Worm (Caenorhabditis elegans) whole organism, L4 larva: Measurements from ENCODE around the gene gpx-2.

Experiments used
- F37D6.2 ChIP-seq: sonication (generic microtip); optimal IDR thresholded peaks from 2 replicates; lab custom pipeline; 2016; ENCODE audit warnings: mild to moderate bottlenecking, missing genetic modification characterization, missing compliant biosample characterization
- F44E2.7 ChIP-seq: fragments of 200-800 bp; sonication (Bioruptor generic); IDR thresholded peaks from 2 replicates; pipeline ENCODE4 v2.1.2; 2022; ENCODE audit warnings: missing genetic modification characterization, missing compliant biosample characterization
- F49E8.2 ChIP-seq: sonication (generic microtip); optimal IDR thresholded peaks from 2 replicates; lab custom pipeline; 2016; ENCODE audit warnings: missing compliant biosample characterization, mild to moderate bottlenecking, missing genetic modification characterization, borderline replicate concordance
- T20F7.1 ChIP-seq: fragments of 200-800 bp; sonication (Bioruptor generic); optimal IDR thresholded peaks from 2 replicates; lab custom pipeline; 2018; ENCODE audit warnings: mild to moderate bottlenecking, missing genetic modification characterization, missing compliant biosample characterization
- T26A8.4 ChIP-seq: fragments of 200-800 bp; sonication (Bioruptor generic); IDR thresholded peaks from 2 replicates; pipeline ENCODE4 v1.3.6; 2022; ENCODE audit warnings: missing genetic modification characterization, missing compliant biosample characterization
- Y5F2A.4 ChIP-seq: fragments of 200-800 bp; sonication (Bioruptor generic); optimal IDR thresholded peaks from 2 replicates; lab custom pipeline; 2018; ENCODE audit warnings: mild to moderate bottlenecking, missing genetic modification characterization, missing compliant biosample characterization
- ZK546.5 ChIP-seq, 2 experiments: sonication (generic microtip); optimal IDR thresholded peaks; 2 replicates each; lab custom pipeline; 2017; ENCODE audit warnings: missing biosample characterization in 2 of 2, missing genetic modification characterization in 2 of 2
- aha-1 ChIP-seq: fragments of 150-350 bp; peaks from one replicate; lab custom pipeline; 2014; ENCODE audit warnings: missing biosample characterization, missing genetic modification characterization
- aly-2 ChIP-seq: sonication (generic microtip); optimal IDR thresholded peaks from 2 replicates; lab custom pipeline; 2018; ENCODE audit warnings: missing biosample characterization, missing genetic modification characterization
- arid-1 ChIP-seq: fragments of 200-800 bp; sonication (Bioruptor generic); conservative IDR thresholded peaks from 2 replicates; pipeline ENCODE4 v1.3.6; 2022; ENCODE audit warnings: missing genetic modification reagents, missing genetic modification characterization, missing compliant biosample characterization
- attf-4 ChIP-seq: sonication (generic microtip); optimal IDR thresholded peaks from 3 replicates; lab custom pipeline; 2017; ENCODE audit warnings: missing biosample characterization, missing genetic modification characterization
- ceh-28 ChIP-seq: fragments of 150-350 bp; optimal IDR thresholded peaks from 2 replicates; lab custom pipeline; 2014; ENCODE audit warnings: missing biosample characterization, missing genetic modification reagents, missing genetic modification characterization
- ceh-62 ChIP-seq: sonication (generic microtip); optimal IDR thresholded peaks from 2 replicates; lab custom pipeline; 2017; ENCODE audit warnings: missing biosample characterization, missing genetic modification characterization
- cey-2 ChIP-seq: sonication (generic microtip); optimal IDR thresholded peaks from 3 replicates; lab custom pipeline; 2017; ENCODE audit warnings: missing genetic modification characterization, mild to moderate bottlenecking, missing compliant biosample characterization, antibody characterized with exemption, borderline replicate concordance; ENCODE audit not compliant: insufficient read depth
- daf-12 ChIP-seq: fragments of 150-350 bp; optimal IDR thresholded peaks from 2 replicates; lab custom pipeline; 2014; ENCODE audit warnings: missing biosample characterization, missing genetic modification reagents, missing genetic modification characterization
- daf-16 ChIP-seq, 3 experiments: sonication (generic microtip); optimal IDR thresholded peaks; 2 replicates each; lab custom pipeline; 2016 to 2017; ENCODE audit warnings: missing genetic modification characterization in 3 of 3, missing genetic modification reagents in 3 of 3, mild to moderate bottlenecking in 2 of 3, missing compliant biosample characterization in 2 of 3, missing biosample characterization in 1 of 3, moderate library complexity in 1 of 3
- daf-19 ChIP-seq: fragments of 200-800 bp; sonication (Bioruptor generic); conservative IDR thresholded peaks from 2 replicates; pipeline ENCODE4 v1.3.6; 2022; ENCODE audit warnings: missing genetic modification characterization, missing compliant biosample characterization
- daf-8 ChIP-seq: fragments of 200-800 bp; sonication (Bioruptor generic); IDR thresholded peaks from 2 replicates; pipeline ENCODE4 v1.3.6; 2022; ENCODE audit warnings: missing genetic modification characterization, missing compliant biosample characterization
- dmd-6 ChIP-seq: fragments of 200-800 bp; sonication (Bioruptor generic); IDR thresholded peaks from 2 replicates; pipeline ENCODE4 v1.3.6; 2022; ENCODE audit warnings: missing genetic modification reagents, missing genetic modification characterization, missing compliant biosample characterization
- dmd-8 ChIP-seq: fragments of 200-800 bp; sonication (Bioruptor generic); IDR thresholded peaks from 2 replicates; pipeline ENCODE4 v1.3.6; 2022; ENCODE audit warnings: missing genetic modification characterization, missing compliant biosample characterization
- dmd-9 ChIP-seq: fragments of 200-800 bp; sonication (Bioruptor generic); IDR thresholded peaks from 2 replicates; pipeline ENCODE4 v1.3.6; 2022; ENCODE audit warnings: missing genetic modification reagents, missing genetic modification characterization, missing compliant biosample characterization
- dve-1 ChIP-seq: sonication (generic microtip); optimal IDR thresholded peaks from 2 replicates; lab custom pipeline; 2017; ENCODE audit warnings: antibody characterized with exemption, mild to moderate bottlenecking, missing genetic modification characterization, missing compliant biosample characterization; ENCODE audit not compliant: insufficient read depth
- egl-27 ChIP-seq: sonication (generic microtip); optimal IDR thresholded peaks from 3 replicates; lab custom pipeline; 2017; ENCODE audit warnings: missing biosample characterization, missing genetic modification reagents, missing genetic modification characterization
- fkh-10 ChIP-seq: fragments of 150-350 bp; optimal IDR thresholded peaks from 2 replicates; lab custom pipeline; 2014; ENCODE audit warnings: missing biosample characterization, missing genetic modification reagents, missing genetic modification characterization
- fos-1 ChIP-seq: fragments of 150-350 bp; optimal IDR thresholded peaks from 2 replicates; lab custom pipeline; 2014; ENCODE audit warnings: missing biosample characterization, missing genetic modification characterization
- hlh-30 ChIP-seq: sonication (generic microtip); optimal IDR thresholded peaks from 2 replicates; lab custom pipeline; 2017; ENCODE audit warnings: antibody characterized with exemption, mild to moderate bottlenecking, missing genetic modification characterization, missing compliant biosample characterization; ENCODE audit not compliant: insufficient read depth
- hmg-1.1 ChIP-seq: fragments of 200-800 bp; sonication (Bioruptor generic); IDR thresholded peaks from 2 replicates; pipeline ENCODE4 v1.3.6; 2022; ENCODE audit warnings: missing genetic modification reagents, missing genetic modification characterization, missing compliant biosample characterization
- jun-1 ChIP-seq: fragments of 150-350 bp; optimal IDR thresholded peaks from 2 replicates; lab custom pipeline; 2014; ENCODE audit warnings: missing biosample characterization, missing genetic modification reagents, missing genetic modification characterization
- lin-1 ChIP-seq: fragments of 200-800 bp; sonication (Bioruptor generic); IDR thresholded peaks from 2 replicates; pipeline ENCODE4 v1.3.6; 2022; ENCODE audit warnings: missing genetic modification reagents, missing genetic modification characterization, missing compliant biosample characterization
- lin-13 ChIP-seq: fragments of 150-350 bp; optimal IDR thresholded peaks from 2 replicates; lab custom pipeline; 2014; ENCODE audit warnings: missing biosample characterization, missing genetic modification reagents, missing genetic modification characterization
- lin-15B ChIP-seq: fragments of 150-350 bp; sonication (generic microtip); optimal IDR thresholded peaks from 3 replicates; lab custom pipeline; 2014; ENCODE audit warnings: missing biosample characterization, missing genetic modification characterization
- lin-39 ChIP-seq: fragments of 150-350 bp; optimal IDR thresholded peaks from 2 replicates; lab custom pipeline; 2014; ENCODE audit warnings: missing biosample characterization, missing genetic modification reagents, missing genetic modification characterization
- lir-3 ChIP-seq: sonication (generic microtip); optimal IDR thresholded peaks from 2 replicates; lab custom pipeline; 2016; ENCODE audit warnings: mild to moderate bottlenecking, missing genetic modification characterization, missing compliant biosample characterization
- mep-1 ChIP-seq: fragments of 150-350 bp; sonication (generic microtip); optimal IDR thresholded peaks from 3 replicates; lab custom pipeline; 2014; ENCODE audit warnings: missing biosample characterization, missing genetic modification characterization
- mxl-3 ChIP-seq: fragments of 200-800 bp; sonication (Bioruptor generic); optimal IDR thresholded peaks from 2 replicates; lab custom pipeline; 2018; ENCODE audit warnings: mild to moderate bottlenecking, missing genetic modification characterization, missing compliant biosample characterization
- nhr-10 ChIP-seq: fragments of 150-350 bp; optimal IDR thresholded peaks from 2 replicates; lab custom pipeline; 2014; ENCODE audit warnings: missing biosample characterization, missing genetic modification characterization
- nhr-28 ChIP-seq: fragments of 150-350 bp; optimal IDR thresholded peaks from 2 replicates; lab custom pipeline; 2014; ENCODE audit warnings: missing biosample characterization, missing genetic modification characterization
- nhr-48 ChIP-seq: sonication (generic microtip); optimal IDR thresholded peaks from 2 replicates; lab custom pipeline; 2016; ENCODE audit warnings: mild to moderate bottlenecking, missing genetic modification characterization, missing compliant biosample characterization
- nhr-77 ChIP-seq: fragments of 150-350 bp; optimal IDR thresholded peaks from 2 replicates; lab custom pipeline; 2014; ENCODE audit warnings: missing biosample characterization, missing genetic modification characterization
- pha-4 ChIP-seq, 2 experiments: fragments of 150-350 bp in 1 of 2; fragments of 200-800 bp in 1 of 2; sonication (Bioruptor generic) in 1 of 2; IDR thresholded peaks in 1 of 2; optimal IDR thresholded peaks in 1 of 2; 2 replicates each; pipeline versions ENCODE4 v1.3.6 to Lab custom; 2014 to 2022; ENCODE audit warnings: missing genetic modification characterization in 2 of 2, missing genetic modification reagents in 2 of 2, missing biosample characterization in 1 of 2, missing compliant biosample characterization in 1 of 2
- php-3 ChIP-seq: fragments of 200-800 bp; sonication (Bioruptor generic); IDR thresholded peaks from 2 replicates; pipeline ENCODE4 v1.3.6; 2022; ENCODE audit warnings: missing genetic modification reagents, missing genetic modification characterization, missing compliant biosample characterization
- set-16 ChIP-seq: fragments of 200-800 bp; sonication (Bioruptor generic); IDR thresholded peaks from 2 replicates; pipeline ENCODE4 v1.3.6; 2022; ENCODE audit warnings: missing genetic modification reagents, missing genetic modification characterization, missing compliant biosample characterization
- snpc-1.2 ChIP-seq: fragments of 200-800 bp; sonication (Bioruptor generic); IDR thresholded peaks from 2 replicates; pipeline ENCODE4 v1.3.6; 2022; ENCODE audit warnings: missing genetic modification reagents, missing genetic modification characterization, missing compliant biosample characterization
- snpc-4 ChIP-seq: fragments of 150-350 bp; optimal IDR thresholded peaks from 2 replicates; lab custom pipeline; 2014; ENCODE audit warnings: missing biosample characterization, missing genetic modification characterization
- spr-3 ChIP-seq: fragments of 200-800 bp; sonication (Bioruptor generic); optimal IDR thresholded peaks from 2 replicates; lab custom pipeline; 2018; ENCODE audit warnings: mild to moderate bottlenecking, missing genetic modification characterization, missing compliant biosample characterization
- tag-97 ChIP-seq: fragments of 200-800 bp; sonication (Bioruptor generic); IDR thresholded peaks from 2 replicates; pipeline ENCODE4 v1.3.6; 2022; ENCODE audit warnings: missing genetic modification characterization, missing compliant biosample characterization
- tra-1 ChIP-seq: fragments of 200-800 bp; sonication (Bioruptor generic); IDR thresholded peaks from 2 replicates; pipeline ENCODE4 v1.3.6; 2022; ENCODE audit warnings: missing genetic modification reagents, missing genetic modification characterization, missing compliant biosample characterization
- unc-62 ChIP-seq, 3 experiments: fragments of 150-350 bp in 1 of 3; sonication (generic microtip); optimal IDR thresholded peaks in 2 of 3; peaks in 1 of 3; 1 replicate in 1 of 3; 2 replicates in 2 of 3; lab custom pipeline; 2014 to 2017; ENCODE audit warnings: missing biosample characterization in 3 of 3, missing genetic modification characterization in 3 of 3, missing genetic modification reagents in 3 of 3, missing genotype in 1 of 3
- zip-2 ChIP-seq: fragments of 150-350 bp; optimal IDR thresholded peaks from 2 replicates; lab custom pipeline; 2014; ENCODE audit warnings: missing biosample characterization, missing genetic modification characterization

The gpx-2 gene

ce11 chrII:14820460-14820859 lies 46.1 kb upstream of the gpx-2 start:
- TF ChIP-seq aha-1 (tag; lab: Kevin White, UChicago) (peak; percentile 63), lir-3 (tag; lab: Kevin White, UChicago) (no peak), Y5F2A.4 (no peak), lin-39 (tag; lab: Kevin White, UChicago) (no peak), daf-8 (GFP tag; lab: Robert Waterston, UW) (no peak), nhr-77 (tag; lab: Kevin White, UChicago) (peak; percentile 24), fos-1 (tag; lab: Kevin White, UChicago) (no peak), egl-27 (tag; lab: Kevin White, UChicago) (no peak), lin-1 (GFP tag; lab: Robert Waterston, UW) (no peak), fkh-10 (GFP tag; lab: Kevin White, UChicago) (no peak), tag-97 (no peak), lin-15B (tag; lab: Kevin White, UChicago) (no peak), nhr-48 (tag; lab: Kevin White, UChicago) (no peak), F49E8.2 (tag; lab: Kevin White, UChicago) (no peak), ceh-28 (no peak), lin-13 (GFP tag; lab: Kevin White, UChicago) (no peak), ZK546.5 (tag; optimal IDR thresholded peaks at IDR 0.05; lab: Kevin White, UChicago) (no peak), dmd-9 (GFP tag; lab: Robert Waterston, UW) (no peak), hlh-30 (tag; lab: Kevin White, UChicago) (peak; percentile 1), ceh-62 (no peak), spr-3 (GFP tag; lab: Kevin White, UChicago) (no peak), attf-4 (tag; lab: Kevin White, UChicago) (no peak), cey-2 (tag; lab: Kevin White, UChicago) (no peak), zip-2 (tag; lab: Kevin White, UChicago) (no peak), F37D6.2 (tag; lab: Kevin White, UChicago) (no peak), pha-4 (GFP tag; IDR thresholded peaks at IDR 0.05; lab: Robert Waterston, UW) (no peak), pha-4 (tag; optimal IDR thresholded peaks at IDR 0.05; lab: Kevin White, UChicago) (peak; percentile 60), nhr-10 (tag; lab: Kevin White, UChicago) (no peak), mxl-3 (GFP tag; lab: Kevin White, UChicago) (no peak), dve-1 (tag; lab: Kevin White, UChicago) (peak; percentile 8), snpc-4 (tag; lab: Kevin White, UChicago) (no peak), dmd-6 (GFP tag; lab: Robert Waterston, UW) (peak; percentile 40; the same call in 1 of the 2 replicates), unc-62 (GFP tag; optimal IDR thresholded peaks at IDR 0.05 in 1 of 2; lab: Kevin White, UChicago) (no peak), unc-62 (tag; optimal IDR thresholded peaks at IDR 0.05; lab: Kevin White, UChicago) (no peak), F44E2.7 (GFP tag; lab: Robert Waterston, UW) (no peak), daf-19 (no peak), nhr-28 (tag; lab: Kevin White, UChicago) (peak; percentile 28), T26A8.4 (GFP tag; lab: Robert Waterston, UW) (no peak), daf-16 (GFP tag; optimal IDR thresholded peaks at IDR 0.05; lab: Kevin White, UChicago) (no peak), daf-16 (tag; optimal IDR thresholded peaks at IDR 0.05; lab: Kevin White, UChicago) (no peak)

ce11 chrII:14822419-14822818 lies 44.1 kb upstream of the gpx-2 start:
- TF ChIP-seq hmg-1.1 (GFP tag; lab: Robert Waterston, UW) (peak; percentile 54; the same call in 1 of the 2 replicates), lin-39 (tag; lab: Kevin White, UChicago) (no peak), dmd-9 (GFP tag; lab: Robert Waterston, UW) (no peak), dmd-6 (GFP tag; lab: Robert Waterston, UW) (peak; percentile 92), php-3 (GFP tag; lab: Robert Waterston, UW) (0 out of 2 replicates have a peak, but pooled peaks have one; percentile 21), aha-1 (tag; lab: Kevin White, UChicago) (no peak), mep-1 (peak; percentile 80), set-16 (GFP tag; lab: Robert Waterston, UW) (no peak), aly-2 (tag; lab: Kevin White, UChicago) (no peak), nhr-10 (tag; lab: Kevin White, UChicago) (peak; percentile 54), tra-1 (GFP tag; lab: Robert Waterston, UW) (no peak), jun-1 (no peak), snpc-1.2 (GFP tag; lab: Robert Waterston, UW) (no peak), T20F7.1 (GFP tag; lab: Kevin White, UChicago) (no peak), lin-1 (GFP tag; lab: Robert Waterston, UW) (peak; percentile 21; the same call in 1 of the 2 replicates), lin-13 (GFP tag; lab: Kevin White, UChicago) (no peak), daf-12 (tag; lab: Kevin White, UChicago) (no peak), ceh-62 (no peak), arid-1 (GFP tag; lab: Robert Waterston, UW) (no peak), dmd-8 (GFP tag; lab: Robert Waterston, UW) (no peak)
